Fruit fly (Drosophila melanogaster): ENCODE results near the gene spen.

DNA sequence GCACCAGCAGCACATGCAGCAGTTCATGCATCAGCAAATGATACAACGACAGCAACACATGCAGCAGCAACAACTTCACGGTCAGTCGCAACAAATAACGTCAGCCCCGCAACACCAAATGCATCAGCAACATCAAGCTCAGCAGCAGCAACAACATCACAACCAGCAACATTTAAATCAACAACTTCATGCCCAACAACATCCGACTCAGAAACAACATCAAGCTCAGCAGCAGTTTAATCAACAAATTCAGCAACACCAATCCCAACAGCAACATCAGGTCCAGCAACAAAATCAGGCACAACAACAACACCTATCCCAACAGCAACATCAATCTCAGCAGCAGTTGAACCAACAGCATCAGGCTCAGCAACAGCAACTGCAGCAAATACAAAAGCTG lies 36.8 kb downstream of the spen start:
- TF ChIP-seq ttk (optimal IDR thresholded peaks at IDR 0.05) (no peak), h (optimal IDR thresholded peaks at IDR 0.05) (no peak), insv (optimal IDR thresholded peaks at IDR 0.05) (no peak), Sin3A (optimal IDR thresholded peaks at IDR 0.05) (no peak), Myc (optimal IDR thresholded peaks at IDR 0.05) (no peak), psq (optimal IDR thresholded peaks at IDR 0.05) (no peak)
